Fruit fly (Drosophila melanogaster): Measurements from ENCODE around the gene CG33301.

CG33301 gene

DNA sequence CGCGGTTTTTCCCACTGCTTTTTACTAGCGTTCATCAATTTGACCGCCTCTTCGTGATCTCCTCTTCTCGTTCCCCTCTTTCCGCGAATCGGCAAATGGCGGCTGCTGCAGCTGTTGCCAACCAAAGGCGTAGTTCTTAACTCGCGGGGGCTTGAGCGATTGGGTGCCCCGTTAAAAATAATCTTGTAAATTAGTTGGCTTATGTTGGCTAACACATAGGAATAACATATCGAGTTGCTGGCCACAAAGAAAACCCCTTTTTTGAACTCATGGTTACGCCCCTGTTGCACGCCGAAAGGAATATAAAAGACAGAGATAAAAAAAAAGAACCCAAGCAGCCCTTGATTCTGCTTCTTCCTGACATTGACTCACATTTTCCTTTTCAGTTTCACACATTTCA, 7.9 kb downstream of the CG33301 start (continued):
- peak; percentile 47 for TF ChIP-seq CG17385 (GFP tag; optimal IDR thresholded peaks at IDR 0.05)
- TF ChIP-seq onecut (GFP tag; IDR thresholded peaks at IDR 0.05): peak; percentile 72
- peak; percentile 77; the same call in 2 of the 3 replicates for TF ChIP-seq sr (GFP tag; IDR thresholded peaks at IDR 0.05)
- TF ChIP-seq ro (GFP tag; IDR thresholded peaks at IDR 0.05): peak; percentile 69
- peak; percentile 62; the same call in 2 of the 3 replicates for TF ChIP-seq CG17361 (GFP tag; IDR thresholded peaks at IDR 0.05)
- TF ChIP-seq Hr3 (GFP tag; optimal IDR thresholded peaks at IDR 0.05): peak; percentile 49
- peak; percentile 44 for TF ChIP-seq PHDP (tag; optimal IDR thresholded peaks at IDR 0.05)
- peak; percentile 69 for TF ChIP-seq Six4 (GFP tag; optimal IDR thresholded peaks at IDR 0.05)
- peak; percentile 66 for TF ChIP-seq CG14014 (GFP tag; IDR thresholded peaks at IDR 0.05)
- TF ChIP-seq chn (GFP tag; optimal IDR thresholded peaks at IDR 0.05): peak; percentile 80
- TF ChIP-seq CG10979 (tag; optimal IDR thresholded peaks at IDR 0.05): peak; percentile 82
- peak; percentile 81 for TF ChIP-seq jumu (GFP tag; optimal IDR thresholded peaks at IDR 0.05)
- peak; percentile 96 for TF ChIP-seq Med (GFP tag)
- peak; percentile 77 for TF ChIP-seq CG17829 (tag; optimal IDR thresholded peaks at IDR 0.05)
- TF ChIP-seq B-H2 (GFP tag; optimal IDR thresholded peaks at IDR 0.05): no peak
- TF ChIP-seq Eip74EF (GFP tag; optimal IDR thresholded peaks at IDR 0.05): peak in 1 of 2 experiments; percentile 10
- peak; percentile 85 for TF ChIP-seq CG4424 (GFP tag; optimal IDR thresholded peaks at IDR 0.05)
- TF ChIP-seq CG15514 (GFP tag; optimal IDR thresholded peaks at IDR 0.05): no peak
- TF ChIP-seq Neu2 (GFP tag; optimal IDR thresholded peaks at IDR 0.05; ENCODE audit: borderline replicate concordance): peak; percentile 27
- TF ChIP-seq fd3F (GFP tag; optimal IDR thresholded peaks at IDR 0.05): peak; percentile 57
- peak; percentile 12 for TF ChIP-seq CoRest (tag; optimal IDR thresholded peaks at IDR 0.05)
- peak; percentile 71 for TF ChIP-seq Camta (GFP tag; optimal IDR thresholded peaks at IDR 0.05)
- peak; percentile 27 for TF ChIP-seq Dip3 (GFP tag; optimal IDR thresholded peaks at IDR 0.05)
- peak; percentile 76 for TF ChIP-seq Xbp1 (GFP tag; optimal IDR thresholded peaks at IDR 0.05)
- TF ChIP-seq mirr (GFP tag; optimal IDR thresholded peaks at IDR 0.05): no peak
- peak; percentile 75 for TF ChIP-seq sim (GFP tag; IDR thresholded peaks at IDR 0.05)
- TF ChIP-seq CG3065 (GFP tag; optimal IDR thresholded peaks at IDR 0.05): peak; percentile 32
- TF ChIP-seq C15 (GFP tag; IDR thresholded peaks at IDR 0.05): peak; percentile 38; the same call in 1 of the 3 replicates
- TF ChIP-seq Awh (GFP tag; IDR thresholded peaks at IDR 0.05): peak; percentile 88
- peak; percentile 84 for TF ChIP-seq H15 (GFP tag; IDR thresholded peaks at IDR 0.05)
- TF ChIP-seq Nf-YB (GFP tag; optimal IDR thresholded peaks at IDR 0.05): no peak
- TF ChIP-seq grau (tag; optimal IDR thresholded peaks at IDR 0.05): peak; percentile 51
- peak; percentile 49 for TF ChIP-seq tio (GFP tag; optimal IDR thresholded peaks at IDR 0.05)
- peak; percentile 82 for TF ChIP-seq CG6272 (GFP tag; IDR thresholded peaks at IDR 0.05)
- peak; percentile 62 for TF ChIP-seq CG13775 (GFP tag; optimal IDR thresholded peaks at IDR 0.05)
- TF ChIP-seq CG2202 (tag; optimal IDR thresholded peaks at IDR 0.05): peak; percentile 63
- peak; percentile 13 for TF ChIP-seq CG4282 (GFP tag; optimal IDR thresholded peaks at IDR 0.05)
- peak; percentile 25 for TF ChIP-seq CG11398 (GFP tag; optimal IDR thresholded peaks at IDR 0.05)
- 0 out of 3 replicates have a peak, but pooled peaks have one; percentile 30 for TF ChIP-seq so (GFP tag; IDR thresholded peaks at IDR 0.05)
- peak; percentile 65 for TF ChIP-seq Spps (tag; optimal IDR thresholded peaks at IDR 0.05)
- TF ChIP-seq CG33557 (GFP tag; optimal IDR thresholded peaks at IDR 0.05): peak; percentile 9
- peak; percentile 51 for TF ChIP-seq CG15073 (GFP tag; optimal IDR thresholded peaks at IDR 0.05)
- peak; percentile 4 for TF ChIP-seq CG6654 (GFP tag; optimal IDR thresholded peaks at IDR 0.05)
- TF ChIP-seq cg (GFP tag; optimal IDR thresholded peaks at IDR 0.05): no peak
- TF ChIP-seq chif (GFP tag; optimal IDR thresholded peaks at IDR 0.05): peak; percentile 43 to 76
- TF ChIP-seq Ets65A (GFP tag): peak; percentile 91
- peak; percentile 56 for TF ChIP-seq Usf (GFP tag; optimal IDR thresholded peaks at IDR 0.05)
- TF ChIP-seq shn (GFP tag; optimal IDR thresholded peaks at IDR 0.05): peak; percentile 65
- no peak for TF ChIP-seq CG30020 (tag; optimal IDR thresholded peaks at IDR 0.05)
- TF ChIP-seq Ada2b (GFP tag; IDR thresholded peaks at IDR 0.05): peak; percentile 76
- TF ChIP-seq CG3163 (GFP tag; optimal IDR thresholded peaks at IDR 0.05): peak; percentile 38

All from whole organism, embryonic.